Worm (Caenorhabditis elegans) whole organism, L4 larva: ENCODE results near the gene Y116A8C.33.

Experiments used
- D1046.2 ChIP-seq: fragments of 200-800 bp; sonication (Bioruptor generic); IDR thresholded peaks from 2 replicates; pipeline ENCODE4 v1.3.6; 2022; ENCODE audit warnings: missing genetic modification characterization, missing compliant biosample characterization
- F10B5.3 ChIP-seq: sonication (generic microtip); optimal IDR thresholded peaks from 2 replicates; lab custom pipeline; 2016; ENCODE audit warnings: mild to moderate bottlenecking, missing genetic modification characterization, missing compliant biosample characterization
- F44E2.7 ChIP-seq: fragments of 200-800 bp; sonication (Bioruptor generic); IDR thresholded peaks from 2 replicates; pipeline ENCODE4 v2.1.2; 2022; ENCODE audit warnings: missing genetic modification characterization, missing compliant biosample characterization
- R02D3.7 ChIP-seq: fragments of 150-350 bp; sonication (generic microtip); optimal IDR thresholded peaks from 3 replicates; lab custom pipeline; 2014; ENCODE audit warnings: missing biosample characterization, missing genetic modification characterization
- T20F7.1 ChIP-seq: fragments of 200-800 bp; sonication (Bioruptor generic); optimal IDR thresholded peaks from 2 replicates; lab custom pipeline; 2018; ENCODE audit warnings: mild to moderate bottlenecking, missing genetic modification characterization, missing compliant biosample characterization
- Y105C5A.15 ChIP-seq: fragments of 200-800 bp; sonication (Bioruptor generic); IDR thresholded peaks from 2 replicates; pipeline ENCODE4 v1.3.6; 2022; ENCODE audit warnings: missing genetic modification characterization, missing compliant biosample characterization
- Y48G9A.11 ChIP-seq: fragments of 200-800 bp; sonication (Bioruptor generic); IDR thresholded peaks from 2 replicates; pipeline ENCODE4 v1.3.6; 2022; ENCODE audit warnings: missing genetic modification reagents, missing genetic modification characterization, missing compliant biosample characterization
- Y5F2A.4 ChIP-seq: fragments of 200-800 bp; sonication (Bioruptor generic); optimal IDR thresholded peaks from 2 replicates; lab custom pipeline; 2018; ENCODE audit warnings: mild to moderate bottlenecking, missing genetic modification characterization, missing compliant biosample characterization
- ZK546.5 ChIP-seq, 2 experiments: sonication (generic microtip); optimal IDR thresholded peaks; 2 replicates each; lab custom pipeline; 2017; ENCODE audit warnings: missing biosample characterization in 2 of 2, missing genetic modification characterization in 2 of 2
- aha-1 ChIP-seq: fragments of 150-350 bp; peaks from one replicate; lab custom pipeline; 2014; ENCODE audit warnings: missing biosample characterization, missing genetic modification characterization
- arid-1 ChIP-seq: fragments of 200-800 bp; sonication (Bioruptor generic); conservative IDR thresholded peaks from 2 replicates; pipeline ENCODE4 v1.3.6; 2022; ENCODE audit warnings: missing genetic modification reagents, missing genetic modification characterization, missing compliant biosample characterization
- ces-1 ChIP-seq: fragments of 150-350 bp; sonication (generic microtip); optimal IDR thresholded peaks from 4 replicates; lab custom pipeline; 2014; ENCODE audit warnings: missing biosample characterization, missing genetic modification reagents, missing genetic modification characterization
- daf-8 ChIP-seq: fragments of 200-800 bp; sonication (Bioruptor generic); IDR thresholded peaks from 2 replicates; pipeline ENCODE4 v1.3.6; 2022; ENCODE audit warnings: missing genetic modification characterization, missing compliant biosample characterization
- dmd-9 ChIP-seq: fragments of 200-800 bp; sonication (Bioruptor generic); IDR thresholded peaks from 2 replicates; pipeline ENCODE4 v1.3.6; 2022; ENCODE audit warnings: missing genetic modification reagents, missing genetic modification characterization, missing compliant biosample characterization
- dpl-1 ChIP-seq: fragments of 150-350 bp; optimal IDR thresholded peaks from 2 replicates; lab custom pipeline; 2014; ENCODE audit warnings: missing biosample characterization, missing genetic modification reagents, missing genetic modification characterization
- duxl-1 ChIP-seq: sonication (generic microtip); optimal IDR thresholded peaks from 2 replicates; lab custom pipeline; 2016; ENCODE audit warnings: mild to moderate bottlenecking, missing genetic modification characterization, moderate library complexity, missing compliant biosample characterization; ENCODE audit not compliant: poor library complexity
- egl-43 ChIP-seq: fragments of 200-800 bp; sonication (Bioruptor generic); IDR thresholded peaks from 2 replicates; pipeline ENCODE4 v1.3.6; 2022; ENCODE audit warnings: missing genetic modification reagents, missing genetic modification characterization, missing compliant biosample characterization
- fkh-10 ChIP-seq: fragments of 150-350 bp; optimal IDR thresholded peaks from 2 replicates; lab custom pipeline; 2014; ENCODE audit warnings: missing biosample characterization, missing genetic modification reagents, missing genetic modification characterization
- gei-8 ChIP-seq: fragments of 200-800 bp; sonication (Bioruptor generic); optimal IDR thresholded peaks from 2 replicates; lab custom pipeline; 2018; ENCODE audit warnings: mild to moderate bottlenecking, missing genetic modification characterization, missing compliant biosample characterization
- lin-13 ChIP-seq: fragments of 150-350 bp; optimal IDR thresholded peaks from 2 replicates; lab custom pipeline; 2014; ENCODE audit warnings: missing biosample characterization, missing genetic modification reagents, missing genetic modification characterization
- lin-38 ChIP-seq: fragments of 200-800 bp; sonication (Bioruptor generic); IDR thresholded peaks from 2 replicates; pipeline ENCODE4 v1.3.6; 2022; ENCODE audit warnings: missing genetic modification reagents, missing genetic modification characterization, missing compliant biosample characterization
- madf-5 ChIP-seq, 2 experiments: fragments of 200-800 bp; sonication (Bioruptor generic); IDR thresholded peaks; 2 replicates each; pipeline ENCODE4 v1.3.6; 2022; ENCODE audit warnings: missing compliant biosample characterization in 2 of 2, missing genetic modification characterization in 2 of 2
- madf-9 ChIP-seq: fragments of 200-800 bp; sonication (Bioruptor generic); conservative IDR thresholded peaks from 2 replicates; pipeline ENCODE4 v1.3.6; 2022; ENCODE audit warnings: missing genetic modification reagents, missing genetic modification characterization, missing compliant biosample characterization
- mdl-1 ChIP-seq, 2 experiments: fragments of 150-350 bp in 1 of 2; sonication (generic microtip) in 1 of 2; optimal IDR thresholded peaks; 2 replicates each; lab custom pipeline; 2014 to 2017; ENCODE audit warnings: missing biosample characterization in 2 of 2, missing genetic modification characterization in 2 of 2
- mes-2 ChIP-seq: sonication (generic microtip); optimal IDR thresholded peaks from 2 replicates; lab custom pipeline; 2016; ENCODE audit warnings: missing genotype, mild to moderate bottlenecking, missing genetic modification characterization, missing compliant biosample characterization; ENCODE audit not compliant: poor library complexity, severe bottlenecking
- nhr-10 ChIP-seq: fragments of 150-350 bp; optimal IDR thresholded peaks from 2 replicates; lab custom pipeline; 2014; ENCODE audit warnings: missing biosample characterization, missing genetic modification characterization
- nhr-11 ChIP-seq: fragments of 150-350 bp; optimal IDR thresholded peaks from 2 replicates; lab custom pipeline; 2014; ENCODE audit warnings: missing biosample characterization, missing genetic modification characterization
- nhr-41 ChIP-seq: fragments of 200-800 bp; sonication (Bioruptor generic); IDR thresholded peaks from 2 replicates; pipeline ENCODE4 v1.3.6; 2022; ENCODE audit warnings: missing genetic modification reagents, missing genetic modification characterization, missing compliant biosample characterization
- nhr-42 ChIP-seq: fragments of 200-800 bp; sonication (Bioruptor generic); IDR thresholded peaks from 2 replicates; pipeline ENCODE4 v1.3.6; 2022; ENCODE audit warnings: missing genetic modification characterization, missing compliant biosample characterization
- nhr-76 ChIP-seq: fragments of 150-350 bp; optimal IDR thresholded peaks from 2 replicates; lab custom pipeline; 2014; ENCODE audit warnings: missing biosample characterization, missing genetic modification characterization
- nhr-77 ChIP-seq: fragments of 150-350 bp; optimal IDR thresholded peaks from 2 replicates; lab custom pipeline; 2014; ENCODE audit warnings: missing biosample characterization, missing genetic modification characterization
- pha-4 ChIP-seq, 2 experiments: fragments of 150-350 bp in 1 of 2; fragments of 200-800 bp in 1 of 2; sonication (Bioruptor generic) in 1 of 2; IDR thresholded peaks in 1 of 2; optimal IDR thresholded peaks in 1 of 2; 2 replicates each; pipeline versions ENCODE4 v1.3.6 to Lab custom; 2014 to 2022; ENCODE audit warnings: missing genetic modification characterization in 2 of 2, missing genetic modification reagents in 2 of 2, missing biosample characterization in 1 of 2, missing compliant biosample characterization in 1 of 2
- pqm-1 ChIP-seq: sonication (generic microtip); optimal IDR thresholded peaks from 2 replicates; lab custom pipeline; 2017; ENCODE audit warnings: missing biosample characterization, missing genetic modification characterization
- saeg-2 ChIP-seq: fragments of 200-800 bp; sonication (Bioruptor generic); IDR thresholded peaks from 2 replicates; pipeline ENCODE4 v1.3.6; 2022; ENCODE audit warnings: missing genetic modification reagents, missing genetic modification characterization, missing compliant biosample characterization
- sdz-12 ChIP-seq: fragments of 200-800 bp; sonication (Bioruptor generic); optimal IDR thresholded peaks from 2 replicates; lab custom pipeline; 2018; ENCODE audit warnings: mild to moderate bottlenecking, missing genetic modification characterization, missing compliant biosample characterization
- set-16 ChIP-seq: fragments of 200-800 bp; sonication (Bioruptor generic); IDR thresholded peaks from 2 replicates; pipeline ENCODE4 v1.3.6; 2022; ENCODE audit warnings: missing genetic modification reagents, missing genetic modification characterization, missing compliant biosample characterization
- skn-1 ChIP-seq: fragments of 150-350 bp; optimal IDR thresholded peaks from 2 replicates; lab custom pipeline; 2014; ENCODE audit warnings: missing biosample characterization, missing genetic modification characterization
- snpc-1.2 ChIP-seq: fragments of 200-800 bp; sonication (Bioruptor generic); IDR thresholded peaks from 2 replicates; pipeline ENCODE4 v1.3.6; 2022; ENCODE audit warnings: missing genetic modification reagents, missing genetic modification characterization, missing compliant biosample characterization
- snpc-4 ChIP-seq: fragments of 150-350 bp; optimal IDR thresholded peaks from 2 replicates; lab custom pipeline; 2014; ENCODE audit warnings: missing biosample characterization, missing genetic modification characterization
- spr-3 ChIP-seq: fragments of 200-800 bp; sonication (Bioruptor generic); optimal IDR thresholded peaks from 2 replicates; lab custom pipeline; 2018; ENCODE audit warnings: mild to moderate bottlenecking, missing genetic modification characterization, missing compliant biosample characterization
- tra-1 ChIP-seq: fragments of 200-800 bp; sonication (Bioruptor generic); IDR thresholded peaks from 2 replicates; pipeline ENCODE4 v1.3.6; 2022; ENCODE audit warnings: missing genetic modification reagents, missing genetic modification characterization, missing compliant biosample characterization
- unc-39 ChIP-seq: sonication (generic microtip); optimal IDR thresholded peaks from 2 replicates; lab custom pipeline; 2017; ENCODE audit warnings: missing biosample characterization, missing genetic modification characterization
- vab-7 ChIP-seq: fragments of 200-800 bp; sonication (Bioruptor generic); IDR thresholded peaks from 2 replicates; pipeline ENCODE4 v1.3.6; 2022; ENCODE audit warnings: missing genetic modification reagents, missing genetic modification characterization, missing compliant biosample characterization
- zag-1 ChIP-seq: fragments of 150-350 bp; optimal IDR thresholded peaks from 2 replicates; lab custom pipeline; 2014; ENCODE audit warnings: missing biosample characterization, missing genetic modification characterization
- zip-2 ChIP-seq: fragments of 150-350 bp; optimal IDR thresholded peaks from 2 replicates; lab custom pipeline; 2014; ENCODE audit warnings: missing biosample characterization, missing genetic modification characterization
- ztf-7 ChIP-seq: fragments of 150-350 bp; optimal IDR thresholded peaks from 2 replicates; lab custom pipeline; 2014; ENCODE audit warnings: missing biosample characterization, missing genetic modification characterization

Gene Y116A8C.33

DNA sequence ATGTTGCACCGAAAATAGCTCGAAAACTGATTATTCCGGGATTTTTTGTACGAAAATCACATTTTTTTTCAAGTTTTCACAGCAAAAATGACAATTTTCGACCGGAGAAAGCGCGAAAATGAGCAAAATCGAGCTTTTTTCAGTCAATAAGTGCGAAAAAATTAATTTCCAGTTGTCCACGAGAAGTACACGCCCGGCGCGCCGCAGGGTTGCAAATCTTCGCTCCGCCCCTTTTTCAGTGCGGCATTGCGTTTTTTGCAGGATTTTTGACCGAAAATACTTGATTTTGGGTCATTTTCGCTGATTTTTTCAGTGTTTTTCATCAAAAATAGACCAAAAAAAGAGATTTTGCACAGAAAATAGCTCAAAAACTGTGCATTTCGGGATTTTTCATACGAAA lies 27.6 kb upstream of the Y116A8C.33 start:
- TF ChIP-seq lin-38 (GFP tag; lab: Robert Waterston, UW) (peak; percentile 51), dmd-9 (GFP tag; lab: Robert Waterston, UW) (0 out of 2 replicates have a peak, but pooled peaks have one; percentile 7), zip-2 (tag; lab: Kevin White, UChicago) (no peak), duxl-1 (tag; lab: Kevin White, UChicago) (no peak), unc-39 (tag; lab: Kevin White, UChicago) (no peak), pqm-1 (tag; lab: Kevin White, UChicago) (no peak), dpl-1 (GFP tag; lab: Kevin White, UChicago) (peak; percentile 0)

ce11 chrIV:17084839-17085238 lies 27.1 kb upstream of the Y116A8C.33 start:
- no peak for TF ChIP-seq R02D3.7
- peak; percentile 74 for TF ChIP-seq aha-1
- TF ChIP-seq tra-1 (GFP tag; lab: Robert Waterston, UW), result no peak
- no peak for TF ChIP-seq nhr-41 (GFP tag; lab: Robert Waterston, UW)
- no peak for TF ChIP-seq F44E2.7 (GFP tag; lab: Robert Waterston, UW)
- no peak for TF ChIP-seq ces-1 (GFP tag; lab: Kevin White, UChicago)
- TF ChIP-seq fkh-10 (GFP tag; lab: Kevin White, UChicago), result no peak
- peak; percentile 41 for TF ChIP-seq lin-38 (GFP tag; lab: Robert Waterston, UW)
- no peak for TF ChIP-seq ZK546.5 (tag; optimal IDR thresholded peaks at IDR 0.05; lab: Kevin White, UChicago)
- TF ChIP-seq D1046.2 (GFP tag; lab: Robert Waterston, UW), result no peak
- no peak for TF ChIP-seq Y48G9A.11 (GFP tag; lab: Robert Waterston, UW)
- peak; percentile 80 for TF ChIP-seq snpc-1.2
- TF ChIP-seq, all 104 proteins: peak for 3

DNA sequence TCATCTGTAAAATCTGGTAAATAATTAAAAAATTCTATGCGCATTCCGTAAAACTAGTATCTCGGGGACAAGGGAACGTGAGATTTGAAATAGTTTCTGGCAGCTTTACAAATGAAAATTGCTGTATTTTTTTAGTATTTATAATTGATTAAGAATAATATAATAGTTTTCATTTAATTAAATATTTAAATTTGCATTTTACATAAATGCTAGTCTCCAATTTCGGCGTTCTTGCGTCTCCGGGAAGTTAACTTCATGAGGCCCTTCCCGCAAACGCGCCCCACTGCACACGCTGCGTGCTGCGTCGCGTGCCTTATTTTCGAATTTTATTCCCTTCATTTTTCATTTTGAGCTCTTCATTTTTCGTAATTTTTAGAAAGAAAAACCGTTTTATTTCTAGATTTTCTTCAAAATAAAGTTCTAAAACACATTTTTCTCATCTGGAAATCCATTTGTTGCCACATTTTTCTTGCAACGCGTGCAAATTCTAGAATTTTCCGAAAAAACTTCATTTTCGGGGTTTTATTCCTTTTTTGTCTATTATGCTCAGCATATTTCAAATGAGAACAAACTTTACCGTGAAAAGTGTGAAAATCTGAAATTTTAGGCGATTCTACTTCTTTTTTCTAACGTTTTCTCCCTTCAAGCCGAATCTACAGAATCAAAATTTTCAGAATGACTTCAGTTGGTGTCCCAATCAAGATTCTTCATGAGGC lies 24.4 kb upstream of the Y116A8C.33 start, which contains the start of the genes snx-13 and snr-1:
Gene snx-13, minus strand, starts transcription at position 55 of the 716 bp plus-strand sequence.
Gene snr-1, plus strand, starts transcription at position 666 of the 716 bp plus-strand sequence.
- peak; percentile 60; the same call in 1 of the 2 replicates for TF ChIP-seq pha-4 (GFP tag; IDR thresholded peaks at IDR 0.05; lab: Robert Waterston, UW)
- TF ChIP-seq pha-4 (tag; optimal IDR thresholded peaks at IDR 0.05; lab: Kevin White, UChicago), result no peak
- TF ChIP-seq gei-8 (GFP tag; lab: Kevin White, UChicago), result no peak
- TF ChIP-seq madf-9 (GFP tag; lab: Robert Waterston, UW), result peak; percentile 76; the same call in 1 of the 2 replicates
- no peak for TF ChIP-seq ztf-7 (tag; lab: Kevin White, UChicago)
- no peak for TF ChIP-seq zag-1 (tag; lab: Kevin White, UChicago)
- no peak for TF ChIP-seq nhr-42 (GFP tag; lab: Robert Waterston, UW)
- no peak for TF ChIP-seq R02D3.7
- TF ChIP-seq snpc-1.2, result peak; percentile 81
- TF ChIP-seq T20F7.1, result peak; percentile 78
- peak; percentile 96 for TF ChIP-seq mes-2 (tag; lab: Kevin White, UChicago)
- peak; percentile 61; the same call in 1 of the 2 replicates for TF ChIP-seq arid-1 (GFP tag; lab: Robert Waterston, UW)
- TF ChIP-seq sdz-12, result peak; percentile 89
- TF ChIP-seq nhr-10 (tag; lab: Kevin White, UChicago), result no peak
- TF ChIP-seq Y105C5A.15 (GFP tag; lab: Robert Waterston, UW), result no peak
- no peak for TF ChIP-seq F10B5.3
- no peak for TF ChIP-seq egl-43 (GFP tag; lab: Robert Waterston, UW)
- TF ChIP-seq snpc-4 (tag; lab: Kevin White, UChicago), result no peak
- peak; percentile 17 for TF ChIP-seq nhr-11 (tag; lab: Kevin White, UChicago)
- TF ChIP-seq madf-5 (GFP tag; IDR thresholded peaks at IDR 0.05; lab: Robert Waterston, UW), result 0 out of 4 replicates have a peak, but pooled peaks of 1 of the 2 experiments have one; percentile 62
- no peak for TF ChIP-seq saeg-2 (GFP tag; lab: Robert Waterston, UW)
- peak; percentile 80 for TF ChIP-seq dmd-9 (GFP tag; lab: Robert Waterston, UW)
- no peak for TF ChIP-seq skn-1 (tag; lab: Kevin White, UChicago)
- peak; percentile 50 for TF ChIP-seq lin-13
- no peak for TF ChIP-seq spr-3 (GFP tag; lab: Kevin White, UChicago)
- no peak for TF ChIP-seq daf-8 (GFP tag; lab: Robert Waterston, UW)
- TF ChIP-seq nhr-77 (tag; lab: Kevin White, UChicago), result peak; percentile 60
- no peak for TF ChIP-seq Y5F2A.4 (GFP tag; lab: Kevin White, UChicago)
- peak; percentile 86 for TF ChIP-seq vab-7
- no peak for TF ChIP-seq nhr-76 (tag; lab: Kevin White, UChicago)
- peak in 1 of 2 experiments; percentile 65 for TF ChIP-seq mdl-1 (tag; optimal IDR thresholded peaks at IDR 0.05; lab: Kevin White, UChicago)
- TF ChIP-seq set-16, result 0 out of 2 replicates have a peak, but pooled peaks have one; percentile 13
